Worm (Caenorhabditis elegans): ENCODE results near the gene ndua-5.

The ndua-5 gene

ce11 chrIV:9516831-9517230 lies 7.9 kb downstream of the ndua-5 start, which contains the start of gene C33A12.19:
Gene C33A12.19 (plus strand): TSS chrIV:9516999.
- TF ChIP-seq pha-4 (tag; optimal IDR thresholded peaks at IDR 0.05) (no peak), aly-2 (tag; optimal IDR thresholded peaks at IDR 0.05) (no peak), jun-1 (tag; optimal IDR thresholded peaks at IDR 0.05) (no peak), nhr-23 (tag; optimal IDR thresholded peaks at IDR 0.05) (peak; percentile 52), pqm-1 (tag; optimal IDR thresholded peaks at IDR 0.05) (peak; percentile 36), elt-2 (tag; optimal IDR thresholded peaks at IDR 0.05) (peak; percentile 58), nhr-43 (tag; optimal IDR thresholded peaks at IDR 0.05; ENCODE audit: poor library complexity, severe bottlenecking) (peak; percentile 47), nfya-1 (tag; optimal IDR thresholded peaks at IDR 0.05; ENCODE audit: insufficient read depth) (peak; percentile 34)

ce11 chrIV:9514132-9514531 lies 10.6 kb downstream of the ndua-5 start:
- TF ChIP-seq elt-2 (tag; optimal IDR thresholded peaks at IDR 0.05) = peak; percentile 46
- no peak for TF ChIP-seq ZK546.5 (tag; optimal IDR thresholded peaks at IDR 0.05)
- TF ChIP-seq pqm-1 (tag; optimal IDR thresholded peaks at IDR 0.05) = peak; percentile 34

ce11 chrIV:9513360-9513777 lies 11.3 kb downstream of the ndua-5 start:
- TF ChIP-seq ama-1 (optimal IDR thresholded peaks at IDR 0.05) (peak; percentile 31), ceh-9 (tag; optimal IDR thresholded peaks at IDR 0.05) (no peak), nhr-67 (tag; optimal IDR thresholded peaks at IDR 0.05) (no peak), elt-2 (tag; optimal IDR thresholded peaks at IDR 0.05) (peak; percentile 78), unc-39 (tag; optimal IDR thresholded peaks at IDR 0.05) (no peak), daf-12 (tag; optimal IDR thresholded peaks at IDR 0.05) (no peak), skn-1 (tag; optimal IDR thresholded peaks at IDR 0.05) (no peak), egl-27 (tag; optimal IDR thresholded peaks at IDR 0.05) (no peak), jun-1 (tag; optimal IDR thresholded peaks at IDR 0.05) (no peak), mdl-1 (tag; optimal IDR thresholded peaks at IDR 0.05) (no peak), nhr-11 (tag; optimal IDR thresholded peaks at IDR 0.05) (no peak), sea-2 (GFP tag; optimal IDR thresholded peaks at IDR 0.05) (no peak), nhr-237 (tag; optimal IDR thresholded peaks at IDR 0.05) (no peak), snpc-4 (tag; optimal IDR thresholded peaks at IDR 0.05) (peak; percentile 60), eor-1 (tag; optimal IDR thresholded peaks at IDR 0.05) (no peak), ceh-16 (tag; optimal IDR thresholded peaks at IDR 0.05) (no peak), tbx-2 (tag; optimal IDR thresholded peaks at IDR 0.05) (no peak), nhr-25 (tag; optimal IDR thresholded peaks at IDR 0.05) (peak; percentile 59), lsy-12 (tag; optimal IDR thresholded peaks at IDR 0.05) (no peak), zag-1 (tag; optimal IDR thresholded peaks at IDR 0.05) (no peak), fos-1 (tag; optimal IDR thresholded peaks at IDR 0.05) (no peak), unc-62 (GFP tag; optimal IDR thresholded peaks at IDR 0.05) (no peak), nhr-28 (tag; optimal IDR thresholded peaks at IDR 0.05) (no peak), fkh-10 (GFP tag; optimal IDR thresholded peaks at IDR 0.05) (no peak), egl-5 (tag; optimal IDR thresholded peaks at IDR 0.05) (no peak), lin-39 (tag; optimal IDR thresholded peaks at IDR 0.05) (peak; percentile 39), aly-2 (tag; optimal IDR thresholded peaks at IDR 0.05) (no peak), ZK546.5 (tag; optimal IDR thresholded peaks at IDR 0.05) (no peak), mml-1 (tag; optimal IDR thresholded peaks at IDR 0.05) (no peak), fkh-2 (tag; optimal IDR thresholded peaks at IDR 0.05) (no peak), hmg-11 (tag; optimal IDR thresholded peaks at IDR 0.05) (peak; percentile 39), nhr-12 (tag; optimal IDR thresholded peaks at IDR 0.05) (no peak), elt-1 (tag; optimal IDR thresholded peaks at IDR 0.05) (no peak), nhr-77 (tag; optimal IDR thresholded peaks at IDR 0.05) (no peak), elt-3 (tag; optimal IDR thresholded peaks at IDR 0.05) (no peak), ztf-11 (tag; optimal IDR thresholded peaks at IDR 0.05) (no peak), R02D3.7 (tag; optimal IDR thresholded peaks at IDR 0.05) (no peak), nhr-43 (tag; optimal IDR thresholded peaks at IDR 0.05; ENCODE audit: poor library complexity, severe bottlenecking) (peak; percentile 64), nfya-1 (tag; optimal IDR thresholded peaks at IDR 0.05; ENCODE audit: insufficient read depth) (peak; percentile 10), lin-15B (tag; optimal IDR thresholded peaks at IDR 0.05) (no peak), nhr-23 (tag; optimal IDR thresholded peaks at IDR 0.05) (peak; percentile 64), ztf-4 (tag; optimal IDR thresholded peaks at IDR 0.05) (no peak), ceh-28 (tag; optimal IDR thresholded peaks at IDR 0.05) (peak; percentile 45), nhr-76 (tag; optimal IDR thresholded peaks at IDR 0.05) (no peak), ceh-82 (tag; optimal IDR thresholded peaks at IDR 0.05) (no peak), pqm-1 (tag; optimal IDR thresholded peaks at IDR 0.05) (peak; percentile 57), pha-4 (tag; optimal IDR thresholded peaks at IDR 0.05) (peak; percentile 79)
